Worm (Caenorhabditis elegans): ENCODE data around the gene nhr-44.

nhr-44 gene

ce11 chrV:8964055-8964758 is at the start of gene nhr-44:
nhr-44 (minus strand) TSS chrV:8964105.
- TF ChIP-seq ztf-29 (GFP tag; IDR thresholded peaks at IDR 0.05) (no peak), cog-1 (tag; optimal IDR thresholded peaks at IDR 0.05) (no peak), med-1 (GFP tag; optimal IDR thresholded peaks at IDR 0.05; ENCODE audit: insufficient read depth) (no peak), tab-1 (GFP tag; IDR thresholded peaks at IDR 0.05) (no peak), klf-2 (GFP tag; conservative IDR thresholded peaks at IDR 0.05) (no peak), ztf-23 (GFP tag; IDR thresholded peaks at IDR 0.05) (no peak)

ce11 chrV:9009175-9009574 is 45.3 kb upstream of the nhr-44 start, which contains the start of gene srx-2:
srx-2 (plus strand) TSS chrV:9009475.
- TF ChIP-seq flt-1 (GFP tag; IDR thresholded peaks at IDR 0.05), result no peak
- TF ChIP-seq ref-1 (GFP tag; conservative IDR thresholded peaks at IDR 0.05), result no peak
- no peak for TF ChIP-seq klf-2 (GFP tag; conservative IDR thresholded peaks at IDR 0.05)
- TF ChIP-seq med-1 (GFP tag; optimal IDR thresholded peaks at IDR 0.05; ENCODE audit: insufficient read depth), result no peak
- no peak for TF ChIP-seq tab-1 (GFP tag; IDR thresholded peaks at IDR 0.05)
- TF ChIP-seq T22C8.4 (GFP tag; IDR thresholded peaks at IDR 0.05), result no peak
- TF ChIP-seq ztf-29 (GFP tag; IDR thresholded peaks at IDR 0.05), result no peak
- no peak for TF ChIP-seq cog-1 (tag; optimal IDR thresholded peaks at IDR 0.05)
- TF ChIP-seq ztf-23 (GFP tag; IDR thresholded peaks at IDR 0.05), result no peak

- TF ChIP-seq T22C8.4 (GFP tag; IDR thresholded peaks at IDR 0.05) (no peak), klf-2 (GFP tag; conservative IDR thresholded peaks at IDR 0.05) (no peak), tab-1 (GFP tag; IDR thresholded peaks at IDR 0.05) (no peak), flt-1 (GFP tag; IDR thresholded peaks at IDR 0.05) (no peak), med-1 (GFP tag; optimal IDR thresholded peaks at IDR 0.05; ENCODE audit: insufficient read depth) (no peak), cog-1 (tag; optimal IDR thresholded peaks at IDR 0.05) (no peak), ztf-23 (GFP tag; IDR thresholded peaks at IDR 0.05) (no peak), ztf-29 (GFP tag; IDR thresholded peaks at IDR 0.05) (no peak), ref-1 (GFP tag; conservative IDR thresholded peaks at IDR 0.05) (no peak)
Measured at ce11 chrV:9005243-9005642, 41.3 kb upstream of the nhr-44 start, which contains the start of gene srx-3. srx-3 (plus strand) TSS chrV:9005543.

ce11 chrV:9003291-9003690 is 39.4 kb upstream of the nhr-44 start, which contains the start of gene srx-1:
srx-1 (plus strand) TSS chrV:9003672.
- TF ChIP-seq tab-1 (GFP tag; IDR thresholded peaks at IDR 0.05), result no peak
- TF ChIP-seq cog-1 (tag; optimal IDR thresholded peaks at IDR 0.05), result no peak
- no peak for TF ChIP-seq ztf-23 (GFP tag; IDR thresholded peaks at IDR 0.05)
- no peak for TF ChIP-seq flt-1 (GFP tag; IDR thresholded peaks at IDR 0.05)
- no peak for TF ChIP-seq T22C8.4 (GFP tag; IDR thresholded peaks at IDR 0.05)
- no peak for TF ChIP-seq med-1 (GFP tag; optimal IDR thresholded peaks at IDR 0.05; ENCODE audit: insufficient read depth)
- no peak for TF ChIP-seq klf-2 (GFP tag; conservative IDR thresholded peaks at IDR 0.05)
- TF ChIP-seq ref-1 (GFP tag; conservative IDR thresholded peaks at IDR 0.05), result no peak
- no peak for TF ChIP-seq ztf-29 (GFP tag; IDR thresholded peaks at IDR 0.05)

ce11 chrV:9001175-9001574 is 37.3 kb upstream of the nhr-44 start, which contains the start of gene F59E11.2:
F59E11.2 (plus strand) TSS chrV:9001475.
- TF ChIP-seq cog-1 (tag; optimal IDR thresholded peaks at IDR 0.05), result no peak
- TF ChIP-seq med-1 (GFP tag; optimal IDR thresholded peaks at IDR 0.05; ENCODE audit: insufficient read depth), result no peak
- no peak for TF ChIP-seq ztf-29 (GFP tag; IDR thresholded peaks at IDR 0.05)
- TF ChIP-seq flt-1 (GFP tag; IDR thresholded peaks at IDR 0.05), result no peak
- no peak for TF ChIP-seq ztf-23 (GFP tag; IDR thresholded peaks at IDR 0.05)
- TF ChIP-seq T22C8.4 (GFP tag; IDR thresholded peaks at IDR 0.05), result no peak
- TF ChIP-seq tab-1 (GFP tag; IDR thresholded peaks at IDR 0.05), result no peak
- no peak for TF ChIP-seq ref-1 (GFP tag; conservative IDR thresholded peaks at IDR 0.05)
- no peak for TF ChIP-seq klf-2 (GFP tag; conservative IDR thresholded peaks at IDR 0.05)

ce11 chrV:8994801-8995200 is 30.9 kb upstream of the nhr-44 start, which contains the start of gene F59E11.5:
F59E11.5 (plus strand) TSS chrV:8995101.
- TF ChIP-seq ztf-29 (GFP tag; IDR thresholded peaks at IDR 0.05), result no peak
- TF ChIP-seq ztf-23 (GFP tag; IDR thresholded peaks at IDR 0.05), result no peak
- TF ChIP-seq flt-1 (GFP tag; IDR thresholded peaks at IDR 0.05), result no peak
- no peak for TF ChIP-seq cog-1 (tag; optimal IDR thresholded peaks at IDR 0.05)
- TF ChIP-seq klf-2 (GFP tag; conservative IDR thresholded peaks at IDR 0.05), result no peak
- TF ChIP-seq med-1 (GFP tag; optimal IDR thresholded peaks at IDR 0.05; ENCODE audit: insufficient read depth), result no peak
- TF ChIP-seq tab-1 (GFP tag; IDR thresholded peaks at IDR 0.05), result no peak
- TF ChIP-seq ref-1 (GFP tag; conservative IDR thresholded peaks at IDR 0.05), result no peak

- no peak for TF ChIP-seq cog-1 (tag; optimal IDR thresholded peaks at IDR 0.05)
- no peak for TF ChIP-seq T22C8.4 (GFP tag; IDR thresholded peaks at IDR 0.05)
- no peak for TF ChIP-seq ztf-23 (GFP tag; IDR thresholded peaks at IDR 0.05)
- TF ChIP-seq med-1 (GFP tag; optimal IDR thresholded peaks at IDR 0.05; ENCODE audit: insufficient read depth), result no peak
- TF ChIP-seq tab-1 (GFP tag; IDR thresholded peaks at IDR 0.05), result no peak
- TF ChIP-seq ztf-29 (GFP tag; IDR thresholded peaks at IDR 0.05), result no peak
- no peak for TF ChIP-seq flt-1 (GFP tag; IDR thresholded peaks at IDR 0.05)
- no peak for TF ChIP-seq klf-2 (GFP tag; conservative IDR thresholded peaks at IDR 0.05)
- TF ChIP-seq ref-1 (GFP tag; conservative IDR thresholded peaks at IDR 0.05), result no peak
Measured at ce11 chrV:8994272-8994671, 30.4 kb upstream of the nhr-44 start.

ce11 chrV:8991679-8992078 is 27.8 kb upstream of the nhr-44 start, which contains the start of gene F59E11.6:
F59E11.6 (plus strand) TSS chrV:8991789.
- no peak for TF ChIP-seq ztf-23 (GFP tag; IDR thresholded peaks at IDR 0.05)
- no peak for TF ChIP-seq ref-1 (GFP tag; conservative IDR thresholded peaks at IDR 0.05)
- no peak for TF ChIP-seq flt-1 (GFP tag; IDR thresholded peaks at IDR 0.05)
- TF ChIP-seq klf-2 (GFP tag; conservative IDR thresholded peaks at IDR 0.05), result no peak
- TF ChIP-seq med-1 (GFP tag; optimal IDR thresholded peaks at IDR 0.05; ENCODE audit: insufficient read depth), result no peak
- TF ChIP-seq ztf-29 (GFP tag; IDR thresholded peaks at IDR 0.05), result no peak
- no peak for TF ChIP-seq cog-1 (tag; optimal IDR thresholded peaks at IDR 0.05)
- no peak for TF ChIP-seq tab-1 (GFP tag; IDR thresholded peaks at IDR 0.05)
- no peak for TF ChIP-seq T22C8.4 (GFP tag; IDR thresholded peaks at IDR 0.05)

ce11 chrV:8990194-8990649 is 26.3 kb upstream of the nhr-44 start, which contains the start of gene F59E11.7:
F59E11.7 (plus strand) TSS chrV:8990244.
- TF ChIP-seq med-1 (GFP tag; optimal IDR thresholded peaks at IDR 0.05; ENCODE audit: insufficient read depth), result no peak
- no peak for TF ChIP-seq ref-1 (GFP tag; conservative IDR thresholded peaks at IDR 0.05)
- no peak for TF ChIP-seq flt-1 (GFP tag; IDR thresholded peaks at IDR 0.05)
- no peak for TF ChIP-seq T22C8.4 (GFP tag; IDR thresholded peaks at IDR 0.05)
- TF ChIP-seq cog-1 (tag; optimal IDR thresholded peaks at IDR 0.05), result no peak

Data from whole organism, midembryonic.